Fruit fly (Drosophila melanogaster) S2 (cell line): Measurements from ENCODE around the gene side-IV.
A peak's percentile ranks its signal among the peaks of the same experiment; 100 is the strongest.

ENCODE experiments used
- CG8478 ChIP-seq: fragments of >200 bp; optimal IDR thresholded peaks from 2 replicates; lab custom pipeline; 2018
- CTCF ChIP-seq, 2 experiments: fragments of >200 bp; optimal IDR thresholded peaks; 2 replicates each; lab custom pipeline; 2018

The side-IV gene

dm6 chr3R:13433623-13434022 is 16.8 kb upstream of the side-IV start:
- TF ChIP-seq CTCF (optimal IDR thresholded peaks at IDR 0.05; lab: Kevin White, UChicago) = no peak
- TF ChIP-seq CG8478 (lab: Kevin White, UChicago) = no peak

dm6 chr3R:13434325-13435168 is 15.8 kb upstream of the side-IV start, which contains the start of gene yrt:
Gene yrt (minus strand): TSS chr3R:13434984.
- TF ChIP-seq CG8478 (lab: Kevin White, UChicago) = no peak
- TF ChIP-seq CTCF (optimal IDR thresholded peaks at IDR 0.05; lab: Kevin White, UChicago) = peak; percentile 72 to 77

dm6 chr3R:13435836-13436235 is 14.6 kb upstream of the side-IV start:
- TF ChIP-seq CG8478 (lab: Kevin White, UChicago) = no peak

- TF ChIP-seq CTCF (optimal IDR thresholded peaks at IDR 0.05; lab: Kevin White, UChicago) (no peak), CG8478 (lab: Kevin White, UChicago) (no peak)
Observed at dm6 chr3R:13441703-13442102, 8.7 kb upstream of the side-IV start.

dm6 chr3R:13446048-13446447 is 4.3 kb upstream of the side-IV start:
- TF ChIP-seq CTCF (optimal IDR thresholded peaks at IDR 0.05; lab: Kevin White, UChicago) = no peak
- no peak for TF ChIP-seq CG8478 (lab: Kevin White, UChicago)

dm6 chr3R:13446489-13446888 is 3.9 kb upstream of the side-IV start:
- TF ChIP-seq CG8478 (lab: Kevin White, UChicago) (no peak), CTCF (optimal IDR thresholded peaks at IDR 0.05; lab: Kevin White, UChicago) (no peak)

- TF ChIP-seq CTCF (optimal IDR thresholded peaks at IDR 0.05; lab: Kevin White, UChicago) (no peak), CG8478 (lab: Kevin White, UChicago) (no peak)
Observed at dm6 chr3R:13448354-13448753, 2.0 kb upstream of the side-IV start.

dm6 chr3R:13452261-13452660 is 1.9 kb downstream of the side-IV start:
- no peak for TF ChIP-seq CTCF (optimal IDR thresholded peaks at IDR 0.05; lab: Kevin White, UChicago)
- no peak for TF ChIP-seq CG8478 (lab: Kevin White, UChicago)

- no peak for TF ChIP-seq CG8478 (lab: Kevin White, UChicago)
Observed at dm6 chr3R:13452851-13453255, 2.5 kb downstream of the side-IV start.

- no peak for TF ChIP-seq CTCF (optimal IDR thresholded peaks at IDR 0.05; lab: Kevin White, UChicago)
- TF ChIP-seq CG8478 (lab: Kevin White, UChicago) = no peak
Observed at dm6 chr3R:13453955-13454354, 3.6 kb downstream of the side-IV start.

- no peak for TF ChIP-seq CG8478 (lab: Kevin White, UChicago)
- no peak for TF ChIP-seq CTCF (optimal IDR thresholded peaks at IDR 0.05; lab: Kevin White, UChicago)
Observed at dm6 chr3R:13465705-13466608, 15.6 kb downstream of the side-IV start.

dm6 chr3R:13469246-13469645 is 18.9 kb downstream of the side-IV start:
- TF ChIP-seq CG8478 (lab: Kevin White, UChicago) (no peak), CTCF (optimal IDR thresholded peaks at IDR 0.05; lab: Kevin White, UChicago) (no peak)

- no peak for TF ChIP-seq CG8478 (lab: Kevin White, UChicago)
- TF ChIP-seq CTCF (optimal IDR thresholded peaks at IDR 0.05; lab: Kevin White, UChicago) = peak; percentile 46 to 89
Observed at dm6 chr3R:13471329-13471728, 20.9 kb downstream of the side-IV start.

- TF ChIP-seq CTCF (optimal IDR thresholded peaks at IDR 0.05; lab: Kevin White, UChicago) (no peak), CG8478 (lab: Kevin White, UChicago) (no peak)
Observed at dm6 chr3R:13482283-13482682, 31.9 kb downstream of the side-IV start.

- TF ChIP-seq CG8478 (lab: Kevin White, UChicago) (no peak), CTCF (optimal IDR thresholded peaks at IDR 0.05; lab: Kevin White, UChicago) (no peak)
Observed at dm6 chr3R:13509816-13510215, 59.4 kb downstream of the side-IV start.
